Worm (Caenorhabditis elegans) whole organism, late embryonic: ENCODE measurements around the gene rpac-40.
A peak's percentile ranks its signal among the peaks of the same experiment; 100 is the strongest.

Source experiments
- C08G9.2 ChIP-seq: sonication (generic microtip); optimal IDR thresholded peaks from 2 replicates; lab custom pipeline; 2016; ENCODE audit warnings: mild to moderate bottlenecking, missing genetic modification characterization, moderate library complexity, missing compliant biosample characterization
- C38D4.7 ChIP-seq: fragments of 200-800 bp; sonication (Bioruptor generic); optimal IDR thresholded peaks from 2 replicates; lab custom pipeline; 2018; ENCODE audit warnings: mild to moderate bottlenecking, missing genetic modification characterization, moderate library complexity, missing compliant biosample characterization
- K02D7.2 ChIP-seq: sonication (generic microtip); optimal IDR thresholded peaks from 2 replicates; lab custom pipeline; 2017; ENCODE audit warnings: mild to moderate bottlenecking, missing genetic modification characterization, missing compliant biosample characterization
- Y22D7AL.16 ChIP-seq: sonication (generic microtip); optimal IDR thresholded peaks from 2 replicates; lab custom pipeline; 2016; ENCODE audit warnings: missing genetic modification characterization, missing compliant biosample characterization
- ama-1 ChIP-seq: fragments of 150-350 bp; optimal IDR thresholded peaks from 2 replicates; lab custom pipeline; 2014
- ceh-14 ChIP-seq: sonication (generic microtip); optimal IDR thresholded peaks from 2 replicates; lab custom pipeline; 2016; ENCODE audit warnings: missing genotype, missing genetic modification characterization, missing compliant biosample characterization
- ceh-19 ChIP-seq: fragments of 200-800 bp; sonication (Bioruptor generic); optimal IDR thresholded peaks from 2 replicates; lab custom pipeline; 2018; ENCODE audit warnings: mild to moderate bottlenecking, missing genetic modification characterization, missing compliant biosample characterization
- ceh-30 ChIP-seq: fragments of 150-350 bp; optimal IDR thresholded peaks from 2 replicates; lab custom pipeline; 2014; ENCODE audit warnings: missing biosample characterization, missing genetic modification characterization
- ceh-31 ChIP-seq: sonication (generic microtip); optimal IDR thresholded peaks from 2 replicates; lab custom pipeline; 2016; ENCODE audit warnings: missing genetic modification characterization, missing compliant biosample characterization
- ceh-34 ChIP-seq: sonication (generic microtip); optimal IDR thresholded peaks from 2 replicates; lab custom pipeline; 2016; ENCODE audit warnings: mild to moderate bottlenecking, missing genetic modification characterization, missing compliant biosample characterization
- elt-2 ChIP-seq: sonication (generic microtip); optimal IDR thresholded peaks from 2 replicates; lab custom pipeline; 2016; ENCODE audit warnings: missing genetic modification reagents, missing genetic modification characterization, missing compliant biosample characterization
- fkh-10 ChIP-seq: fragments of 150-350 bp; optimal IDR thresholded peaks from 2 replicates; lab custom pipeline; 2014; ENCODE audit warnings: missing biosample characterization, missing genetic modification reagents, missing genetic modification characterization
- fkh-6 ChIP-seq: sonication (generic microtip); optimal IDR thresholded peaks from 2 replicates; lab custom pipeline; 2016; ENCODE audit warnings: missing genetic modification characterization, missing compliant biosample characterization
- hlh-13 ChIP-seq: fragments of 200-800 bp; sonication (Bioruptor generic); optimal IDR thresholded peaks from 2 replicates; lab custom pipeline; 2018; ENCODE audit warnings: mild to moderate bottlenecking, missing genetic modification characterization, missing compliant biosample characterization
- hlh-30 ChIP-seq: sonication (generic microtip); optimal IDR thresholded peaks from 2 replicates; lab custom pipeline; 2017; ENCODE audit warnings: antibody characterized with exemption, missing genetic modification characterization, missing compliant biosample characterization; ENCODE audit not compliant: insufficient read depth
- lim-6 ChIP-seq: sonication (generic microtip); optimal IDR thresholded peaks from 2 replicates; lab custom pipeline; 2016; ENCODE audit warnings: missing genetic modification characterization, missing compliant biosample characterization
- nhr-11 ChIP-seq: fragments of 150-350 bp; optimal IDR thresholded peaks from 2 replicates; lab custom pipeline; 2014; ENCODE audit warnings: missing biosample characterization, missing genetic modification characterization
- npax-4 ChIP-seq: sonication (generic microtip); optimal IDR thresholded peaks from 2 replicates; lab custom pipeline; 2016; ENCODE audit warnings: missing genetic modification characterization, missing compliant biosample characterization
- odd-2 ChIP-seq: sonication (generic microtip); optimal IDR thresholded peaks from 2 replicates; lab custom pipeline; 2017; ENCODE audit warnings: antibody characterized with exemption, mild to moderate bottlenecking, missing genetic modification characterization, missing compliant biosample characterization
- pag-3 ChIP-seq: sonication (generic microtip); optimal IDR thresholded peaks from 2 replicates; lab custom pipeline; 2016; ENCODE audit warnings: missing compliant biosample characterization, missing genetic modification characterization, borderline replicate concordance
- pha-4 ChIP-seq: fragments of 150-350 bp; optimal IDR thresholded peaks from 2 replicates; lab custom pipeline; 2018; ENCODE audit warnings: missing biosample characterization, missing genetic modification reagents, missing genetic modification characterization
- ref-2 ChIP-seq: sonication (generic microtip); optimal IDR thresholded peaks from 2 replicates; lab custom pipeline; 2016; ENCODE audit warnings: missing genetic modification characterization, missing compliant biosample characterization
- rnt-1 ChIP-seq: sonication (generic microtip); optimal IDR thresholded peaks from 2 replicates; lab custom pipeline; 2016; ENCODE audit warnings: missing genetic modification characterization, missing compliant biosample characterization
- sdc-2 ChIP-seq: sonication (generic microtip); optimal IDR thresholded peaks from 2 replicates; lab custom pipeline; 2016; ENCODE audit warnings: missing genotype, missing genetic modification characterization, missing compliant biosample characterization
- sox-4 ChIP-seq: sonication (generic microtip); optimal IDR thresholded peaks from 2 replicates; lab custom pipeline; 2017; ENCODE audit warnings: mild to moderate bottlenecking, missing genetic modification characterization, inconsistent platforms, missing compliant biosample characterization
- tbx-2 ChIP-seq: sonication (generic microtip); optimal IDR thresholded peaks from 2 replicates; lab custom pipeline; 2016; ENCODE audit warnings: missing genetic modification characterization, missing compliant biosample characterization
- tbx-7 ChIP-seq: sonication (generic microtip); optimal IDR thresholded peaks from 2 replicates; lab custom pipeline; 2016; ENCODE audit warnings: missing genotype, missing genetic modification characterization, missing compliant biosample characterization
- ttx-3 ChIP-seq: sonication (generic microtip); optimal IDR thresholded peaks from 2 replicates; lab custom pipeline; 2016; ENCODE audit warnings: missing genetic modification reagents, missing genetic modification characterization, missing compliant biosample characterization
- unc-55 ChIP-seq: sonication (generic microtip); optimal IDR thresholded peaks from 2 replicates; lab custom pipeline; 2017; ENCODE audit warnings: missing biosample characterization, missing genetic modification reagents, missing genetic modification characterization
- unc-86 ChIP-seq: sonication (generic microtip); optimal IDR thresholded peaks from 2 replicates; lab custom pipeline; 2016; ENCODE audit warnings: missing genetic modification characterization, missing compliant biosample characterization

The rpac-40 gene

DNA sequence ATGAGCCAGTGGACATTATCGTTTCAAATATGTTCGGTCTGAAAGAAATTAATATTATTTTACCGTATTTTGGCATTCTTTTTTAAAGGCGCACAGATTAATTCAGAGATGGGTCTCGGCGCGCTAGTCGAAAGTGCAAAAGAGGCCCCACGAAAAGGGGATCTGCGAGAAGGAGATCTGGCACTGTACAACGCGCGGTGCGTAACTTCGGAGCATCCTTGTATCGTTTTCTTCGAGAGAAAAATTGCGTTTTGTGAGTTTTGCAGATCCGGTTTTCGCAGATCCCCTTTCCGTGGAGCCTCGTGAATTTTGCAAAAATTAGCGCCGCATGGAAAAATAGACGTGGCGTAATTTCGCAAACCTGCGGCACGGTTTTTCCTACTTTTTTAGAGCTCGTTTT lies 17.6 kb upstream of the rpac-40 start (continued):
- TF ChIP-seq tbx-2 (tag; lab: Kevin White, UChicago): peak; percentile 90
- no peak for TF ChIP-seq pha-4 (tag; lab: Kevin White, UChicago)
- TF ChIP-seq C08G9.2 (tag; lab: Kevin White, UChicago): peak; percentile 61
- peak; percentile 27 for TF ChIP-seq ceh-14
- TF ChIP-seq hlh-13 (GFP tag; lab: Kevin White, UChicago): no peak
- peak; percentile 38 for TF ChIP-seq rnt-1 (tag; lab: Kevin White, UChicago)

DNA sequence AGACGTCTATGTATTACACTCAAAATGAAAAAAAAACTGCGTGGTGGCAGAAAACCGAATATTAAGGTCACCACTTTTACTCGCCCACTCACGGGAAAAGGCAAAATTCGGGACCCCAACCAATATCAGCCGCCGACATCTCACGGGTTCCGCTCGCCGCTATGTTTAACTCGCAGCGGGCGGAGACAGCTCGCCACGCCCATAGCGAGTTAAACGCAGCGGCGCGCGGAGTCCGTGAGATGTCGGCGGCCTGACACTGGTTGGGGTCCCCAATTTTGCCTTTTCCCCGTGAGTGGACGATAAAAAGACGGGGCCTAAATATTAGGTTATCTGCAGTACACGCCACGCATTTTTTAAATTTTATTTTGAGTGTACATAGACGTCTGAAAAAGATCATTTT lies 16.7 kb upstream of the rpac-40 start:
- no peak for TF ChIP-seq hlh-30 (tag; lab: Kevin White, UChicago)
- TF ChIP-seq unc-86 (tag; lab: Kevin White, UChicago): no peak
- no peak for TF ChIP-seq K02D7.2 (tag; lab: Kevin White, UChicago)
- no peak for TF ChIP-seq odd-2 (tag; lab: Kevin White, UChicago)

- TF ChIP-seq ttx-3 (no peak), unc-55 (GFP tag; lab: Kevin White, UChicago) (no peak), tbx-7 (tag; lab: Kevin White, UChicago) (no peak), npax-4 (tag; lab: Kevin White, UChicago) (no peak), elt-2 (tag; lab: Kevin White, UChicago) (peak; percentile 60), ref-2 (tag; lab: Kevin White, UChicago) (no peak)
- TF ChIP-seq, all 69 proteins: peak for 1
These were observed 13.4 kb upstream of the rpac-40 start for ce11 chrV:4185885-4186284.

DNA sequence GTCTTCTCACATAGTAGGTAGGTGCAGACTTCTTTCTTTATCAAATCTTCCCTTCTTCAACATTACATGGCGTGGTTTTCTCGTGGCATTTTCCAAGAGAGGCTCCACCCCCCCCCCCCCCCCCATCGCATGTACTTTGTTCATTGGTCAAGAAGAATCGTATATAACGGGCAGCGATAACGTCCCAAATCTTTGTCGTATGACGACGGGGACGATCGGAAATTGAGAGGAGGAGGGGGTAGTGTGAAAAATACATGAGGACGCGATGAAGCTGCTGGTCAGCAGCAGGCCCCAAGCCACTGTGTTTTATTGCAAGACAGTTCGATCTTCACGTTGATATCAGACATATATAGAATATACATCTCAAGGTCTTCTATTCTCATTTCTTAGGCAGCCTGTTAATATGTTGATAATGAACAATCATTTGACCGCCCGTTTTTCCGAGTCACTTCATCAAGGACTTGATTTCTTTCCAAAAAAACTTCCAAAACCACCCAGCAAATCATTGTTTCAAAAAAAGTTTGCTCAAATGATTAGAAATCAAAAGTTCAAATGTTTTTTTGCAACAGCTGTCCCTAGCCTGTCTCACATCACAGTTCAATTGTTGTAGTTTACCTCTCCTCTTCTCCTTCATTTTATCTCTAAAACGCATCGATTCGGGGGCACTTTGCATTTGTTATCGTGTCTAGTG lies 12.7 kb upstream of the rpac-40 start:
- peak; percentile 6 for TF ChIP-seq elt-2 (tag; lab: Kevin White, UChicago)
- no peak for TF ChIP-seq ama-1 (lab: Kevin White, UChicago)

DNA sequence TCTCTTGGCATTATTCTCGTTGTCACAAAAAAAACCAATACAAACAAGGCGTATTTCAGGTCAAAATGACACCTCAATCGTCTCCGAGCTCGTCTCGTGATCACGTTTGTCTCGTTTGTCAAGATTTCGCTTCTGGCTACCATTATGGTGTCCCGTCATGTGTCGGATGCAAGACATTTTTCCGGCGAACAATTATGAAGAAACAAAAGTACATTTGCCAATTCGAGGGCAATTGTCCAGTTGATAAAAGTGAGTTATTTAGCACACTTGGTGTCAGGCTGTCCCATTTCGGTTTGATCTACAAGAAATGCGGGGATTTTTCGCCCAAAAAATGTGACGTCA lies 12.2 kb upstream of the rpac-40 start, which contains the start of gene nhr-114:
TSS of gene nhr-114 (plus strand) at position 59 of the 342 bp plus-strand sequence.
- TF ChIP-seq hlh-30 (tag; lab: Kevin White, UChicago) (peak; percentile 22), tbx-2 (tag; lab: Kevin White, UChicago) (no peak)

DNA sequence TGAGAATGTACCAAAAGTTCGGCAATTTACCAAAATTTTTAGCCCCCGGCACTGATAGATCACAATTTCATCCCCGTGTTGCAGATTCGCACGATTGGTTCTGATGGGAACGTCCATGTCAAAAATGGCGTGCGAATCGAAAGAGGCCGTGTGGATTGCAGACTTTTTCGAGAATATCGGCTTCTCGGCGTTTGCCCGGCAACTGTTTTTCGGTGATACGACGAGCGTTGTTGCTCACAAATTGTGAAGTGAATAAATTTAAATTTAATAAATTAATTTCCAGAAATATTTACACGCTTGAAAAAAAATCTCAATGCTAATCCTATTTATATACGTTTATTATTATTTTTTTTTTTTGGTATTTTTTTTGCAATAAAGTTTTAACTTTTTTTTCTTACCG lies 9.7 kb upstream of the rpac-40 start:
- no peak for TF ChIP-seq pha-4 (tag; lab: Kevin White, UChicago)
- TF ChIP-seq fkh-10: no peak
- TF ChIP-seq nhr-11 (tag; lab: Kevin White, UChicago): no peak
- no peak for TF ChIP-seq ttx-3
- no peak for TF ChIP-seq ama-1 (lab: Kevin White, UChicago)
- TF ChIP-seq unc-86 (tag; lab: Kevin White, UChicago): no peak
- TF ChIP-seq fkh-6: no peak
- no peak for TF ChIP-seq sdc-2
- no peak for TF ChIP-seq ceh-19 (GFP tag; lab: Kevin White, UChicago)
- no peak for TF ChIP-seq odd-2 (tag; lab: Kevin White, UChicago)
- TF ChIP-seq lim-6 (tag; lab: Kevin White, UChicago): no peak
- TF ChIP-seq ceh-31: no peak
- TF ChIP-seq ref-2 (tag; lab: Kevin White, UChicago): no peak
- no peak for TF ChIP-seq sox-4 (tag; lab: Kevin White, UChicago)
- TF ChIP-seq ceh-30 (tag; lab: Kevin White, UChicago): no peak
- no peak for TF ChIP-seq Y22D7AL.16 (tag; lab: Kevin White, UChicago)
- no peak for TF ChIP-seq pag-3
- no peak for TF ChIP-seq ceh-34
- TF ChIP-seq C38D4.7 (GFP tag; lab: Kevin White, UChicago): no peak
